Worm (Caenorhabditis elegans) whole organism, L2 larva: ENCODE data around the gene mdt-28.

Source experiments
- alr-1 ChIP-seq: fragments of 150-350 bp; optimal IDR thresholded peaks from 2 replicates; lab custom pipeline; 2014; ENCODE audit warnings: missing biosample characterization, missing genetic modification characterization
- ama-1 ChIP-seq: fragments of 150-350 bp; optimal IDR thresholded peaks from 2 replicates; lab custom pipeline; 2018; ENCODE audit warnings: inconsistent platforms
- crh-2 ChIP-seq: sonication (generic microtip); optimal IDR thresholded peaks from 2 replicates; lab custom pipeline; 2017; ENCODE audit warnings: missing biosample characterization, missing genetic modification characterization
- elt-1 ChIP-seq: fragments of 150-350 bp; optimal IDR thresholded peaks from 2 replicates; lab custom pipeline; 2014; ENCODE audit warnings: missing biosample characterization, missing genetic modification characterization
- fos-1 ChIP-seq: fragments of 150-350 bp; optimal IDR thresholded peaks from 2 replicates; lab custom pipeline; 2014; ENCODE audit warnings: missing biosample characterization, missing genetic modification characterization
- lin-13 ChIP-seq: fragments of 150-350 bp; optimal IDR thresholded peaks from 2 replicates; lab custom pipeline; 2014; ENCODE audit warnings: missing biosample characterization, missing genetic modification reagents, missing genetic modification characterization
- mdl-1 ChIP-seq, 2 experiments: fragments of 150-350 bp in 1 of 2; sonication (generic microtip) in 1 of 2; optimal IDR thresholded peaks; 2 replicates each; lab custom pipeline; 2017; ENCODE audit warnings: missing biosample characterization in 2 of 2, missing genetic modification characterization in 2 of 2
- nhr-129 ChIP-seq: fragments of 150-350 bp; optimal IDR thresholded peaks from 2 replicates; lab custom pipeline; 2014; ENCODE audit warnings: missing biosample characterization, missing genetic modification characterization
- nhr-21 ChIP-seq: fragments of 150-350 bp; optimal IDR thresholded peaks from 2 replicates; lab custom pipeline; 2014; ENCODE audit warnings: missing biosample characterization, missing genetic modification characterization
- nhr-237 ChIP-seq: fragments of 150-350 bp; optimal IDR thresholded peaks from 2 replicates; lab custom pipeline; 2014; ENCODE audit warnings: missing biosample characterization, missing genetic modification characterization
- sem-4 ChIP-seq: fragments of 150-350 bp; optimal IDR thresholded peaks from 2 replicates; lab custom pipeline; 2014; ENCODE audit warnings: missing biosample characterization, missing genetic modification reagents, missing genetic modification characterization
- unc-55 ChIP-seq: fragments of 150-350 bp; sonication (generic microtip); optimal IDR thresholded peaks from 3 replicates; lab custom pipeline; 2014; ENCODE audit warnings: missing biosample characterization, missing genetic modification reagents, missing genetic modification characterization

DNA sequence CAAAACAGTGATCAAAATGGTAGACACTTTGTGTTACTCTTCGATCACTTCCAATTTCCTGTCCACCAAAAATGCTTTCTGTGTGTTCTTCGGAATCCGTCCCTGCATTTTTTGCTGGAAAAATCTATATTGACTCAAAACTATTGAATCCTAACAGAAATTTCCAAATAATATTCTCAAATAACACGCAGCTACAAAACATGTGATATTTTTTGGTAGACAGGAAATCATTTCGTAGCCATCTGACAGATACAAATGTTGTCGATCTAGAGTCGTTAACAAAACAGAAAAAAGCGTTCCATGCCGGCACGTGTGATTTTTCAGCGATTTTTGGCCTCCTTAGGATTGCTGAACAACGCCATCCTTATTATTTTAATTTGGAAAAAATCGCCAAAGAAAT is 37.7 kb upstream of the mdt-28 start, which contains the start of gene str-263:
- TF ChIP-seq nhr-129 (tag; lab: Kevin White, UChicago) (no peak), sem-4 (tag; lab: Kevin White, UChicago) (no peak), mdl-1 (tag; optimal IDR thresholded peaks at IDR 0.05; lab: Kevin White, UChicago) (no peak), unc-55 (GFP tag; lab: Kevin White, UChicago) (no peak), crh-2 (no peak), ama-1 (no peak), alr-1 (tag; lab: Kevin White, UChicago) (no peak), lin-13 (GFP tag; lab: Kevin White, UChicago) (no peak), nhr-21 (tag; lab: Kevin White, UChicago) (no peak), nhr-237 (no peak), fos-1 (tag; lab: Kevin White, UChicago) (no peak), elt-1 (tag; lab: Kevin White, UChicago) (no peak)
